Fruit fly (Drosophila melanogaster) whole organism, adult: ENCODE measurements around the gene CARPB.

Experiments used
- CG11617 ChIP-seq: fragments of 200-800 bp; sonication (Bioruptor generic); optimal IDR thresholded peaks from 2 replicates; lab custom pipeline; 2017; ENCODE audit warnings: mild to moderate bottlenecking, missing biosample characterization, missing genetic modification reagents, missing genetic modification characterization
- CG12768 ChIP-seq: fragments of 200-800 bp; sonication (Bioruptor generic); optimal IDR thresholded peaks from 2 replicates; lab custom pipeline; 2017; ENCODE audit warnings: missing biosample characterization, missing genetic modification characterization, mild to moderate bottlenecking, moderate library complexity, missing genetic modification reagents
- CG14711 ChIP-seq: fragments of 200-800 bp; sonication (Bioruptor generic); optimal IDR thresholded peaks from 2 replicates; lab custom pipeline; 2018; ENCODE audit warnings: missing biosample characterization, mild to moderate bottlenecking, missing genetic modification characterization, moderate library complexity
- CG1620 ChIP-seq: fragments of 200-800 bp; sonication (Bioruptor generic); optimal IDR thresholded peaks from 2 replicates; lab custom pipeline; 2016; ENCODE audit warnings: missing biosample characterization, missing genetic modification characterization
- CG33017 ChIP-seq: fragments of 200-800 bp; sonication (Bioruptor generic); optimal IDR thresholded peaks from 2 replicates; lab custom pipeline; 2018; ENCODE audit warnings: missing biosample characterization, mild to moderate bottlenecking, missing genetic modification characterization, moderate library complexity
- CG5204 ChIP-seq: fragments of 200-800 bp; sonication (Bioruptor generic); optimal IDR thresholded peaks from 2 replicates; lab custom pipeline; 2016; ENCODE audit warnings: missing biosample characterization, missing genetic modification characterization
- CG7045 ChIP-seq: fragments of 200-800 bp; sonication (Bioruptor generic); optimal IDR thresholded peaks from 2 replicates; lab custom pipeline; 2017; ENCODE audit warnings: missing biosample characterization, mild to moderate bottlenecking, missing genetic modification characterization
- CG7101 ChIP-seq: fragments of 200-800 bp; sonication (Bioruptor generic); optimal IDR thresholded peaks from 2 replicates; lab custom pipeline; 2018; ENCODE audit warnings: missing biosample characterization, mild to moderate bottlenecking, missing genetic modification characterization, moderate library complexity
- Clk ChIP-seq: fragments of 200-800 bp; sonication (Bioruptor generic); optimal IDR thresholded peaks from 2 replicates; lab custom pipeline; 2017; ENCODE audit warnings: missing biosample characterization, missing genetic modification characterization
- Crg-1 ChIP-seq: fragments of 200-800 bp; sonication (Bioruptor generic); optimal IDR thresholded peaks from 2 replicates; lab custom pipeline; 2016; ENCODE audit warnings: missing biosample characterization, missing genetic modification characterization
- Hr96 ChIP-seq: fragments of 200-800 bp; sonication (Bioruptor generic); optimal IDR thresholded peaks from 2 replicates; lab custom pipeline; 2016; ENCODE audit warnings: missing biosample characterization, missing genetic modification characterization
- Mnt ChIP-seq: fragments of 200-800 bp; sonication (Bioruptor generic); optimal IDR thresholded peaks from 2 replicates; lab custom pipeline; 2016; ENCODE audit warnings: missing biosample characterization, mild to moderate bottlenecking, missing genetic modification characterization
- bab1 ChIP-seq: fragments of 200-800 bp; sonication (Bioruptor generic); optimal IDR thresholded peaks from 3 replicates; lab custom pipeline; 2019; ENCODE audit warnings: missing biosample characterization, mild to moderate bottlenecking, missing genetic modification characterization, moderate library complexity
- cic ChIP-seq: fragments of 200-800 bp; sonication (Bioruptor generic); optimal IDR thresholded peaks from 2 replicates; lab custom pipeline; 2017; ENCODE audit warnings: missing biosample characterization, mild to moderate bottlenecking, missing genetic modification characterization, moderate library complexity
- cnc ChIP-seq, 2 experiments: fragments of >200 bp; optimal IDR thresholded peaks; 2 replicates each; lab custom pipeline; 2017
- kay ChIP-seq: fragments of 200-800 bp; sonication (Bioruptor generic); peaks from one replicate; lab custom pipeline; 2016; ENCODE audit warnings: missing biosample characterization, missing genetic modification characterization, borderline replicate concordance
- ovo ChIP-seq: fragments of 200-800 bp; sonication (Bioruptor generic); optimal IDR thresholded peaks from 2 replicates; lab custom pipeline; 2016; ENCODE audit warnings: missing biosample characterization, missing genetic modification characterization
- pad ChIP-seq: fragments of 200-800 bp; sonication (Bioruptor generic); optimal IDR thresholded peaks from 3 replicates; lab custom pipeline; 2017; ENCODE audit warnings: missing biosample characterization, missing genetic modification characterization, mild to moderate bottlenecking, moderate library complexity, missing genetic modification reagents
- tj ChIP-seq: fragments of 200-800 bp; sonication (Bioruptor generic); optimal IDR thresholded peaks from 3 replicates; lab custom pipeline; 2017; ENCODE audit warnings: missing biosample characterization, mild to moderate bottlenecking, missing genetic modification characterization, moderate library complexity
- toe ChIP-seq: fragments of 200-800 bp; sonication (Bioruptor generic); optimal IDR thresholded peaks from 2 replicates; lab custom pipeline; 2016; ENCODE audit warnings: missing biosample characterization, missing genetic modification characterization

The CARPB gene

dm6 chrX:9794290-9794689, 11.3 kb downstream of the CARPB start:
- TF ChIP-seq bab1 (GFP tag; lab: Kevin White, UChicago), result no peak
- no peak for TF ChIP-seq CG33017 (tag; lab: Kevin White, UChicago)
- TF ChIP-seq CG5204 (GFP tag; lab: Kevin White, UChicago), result no peak
- TF ChIP-seq CG12768 (GFP tag; lab: Kevin White, UChicago), result no peak
- no peak for TF ChIP-seq CG11617 (GFP tag; lab: Kevin White, UChicago)
- TF ChIP-seq CG14711 (tag; lab: Kevin White, UChicago), result no peak
- no peak for TF ChIP-seq CG7045 (GFP tag; lab: Kevin White, UChicago)
- TF ChIP-seq cnc (optimal IDR thresholded peaks at IDR 0.05; lab: Kevin White, UChicago), result no peak
- TF ChIP-seq toe (GFP tag; lab: Kevin White, UChicago), result no peak
- no peak for TF ChIP-seq Mnt (GFP tag; lab: Kevin White, UChicago)
- TF ChIP-seq CG7101 (tag; lab: Kevin White, UChicago), result no peak
- TF ChIP-seq pad (GFP tag; lab: Kevin White, UChicago), result no peak
- TF ChIP-seq Hr96, result no peak
- TF ChIP-seq CG1620, result no peak
- no peak for TF ChIP-seq cic
- TF ChIP-seq kay (GFP tag; lab: Kevin White, UChicago), result no peak
- no peak for TF ChIP-seq tj (GFP tag; lab: Kevin White, UChicago)
- no peak for TF ChIP-seq Clk (GFP tag; lab: Kevin White, UChicago)
- TF ChIP-seq Crg-1 (GFP tag; lab: Kevin White, UChicago), result no peak

dm6 chrX:9812579-9812978, 29.6 kb downstream of the CARPB start:
- TF ChIP-seq CG1620 (no peak), CG7101 (tag; lab: Kevin White, UChicago) (no peak), CG11617 (GFP tag; lab: Kevin White, UChicago) (no peak), Clk (GFP tag; lab: Kevin White, UChicago) (no peak), cnc (optimal IDR thresholded peaks at IDR 0.05; lab: Kevin White, UChicago) (no peak), CG12768 (GFP tag; lab: Kevin White, UChicago) (no peak), Hr96 (no peak), CG33017 (tag; lab: Kevin White, UChicago) (no peak), Mnt (GFP tag; lab: Kevin White, UChicago) (no peak), pad (GFP tag; lab: Kevin White, UChicago) (no peak), CG14711 (tag; lab: Kevin White, UChicago) (no peak), bab1 (GFP tag; lab: Kevin White, UChicago) (no peak), kay (GFP tag; lab: Kevin White, UChicago) (no peak)

DNA sequence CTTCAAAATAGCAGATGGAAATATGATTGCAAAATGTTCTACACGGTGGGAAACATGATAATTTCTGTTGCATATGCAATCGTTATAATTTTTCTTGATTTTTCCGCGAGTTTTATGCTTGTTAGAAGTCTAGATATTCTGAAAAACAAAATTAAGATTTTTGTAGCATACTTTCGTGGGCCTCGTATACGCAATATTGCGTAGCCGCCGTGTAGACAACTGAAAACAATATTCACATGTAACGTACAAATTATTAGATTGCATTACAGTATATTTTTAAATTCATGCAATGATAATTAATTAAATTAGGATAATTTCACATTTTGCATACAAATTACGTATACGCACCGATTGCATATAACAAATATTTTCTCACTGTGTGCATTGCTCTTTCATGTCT, 33.0 kb downstream of the CARPB start:
- TF ChIP-seq ovo (GFP tag; lab: Kevin White, UChicago), result no peak
- TF ChIP-seq Crg-1 (GFP tag; lab: Kevin White, UChicago), result no peak
- no peak for TF ChIP-seq kay (GFP tag; lab: Kevin White, UChicago)
- no peak for TF ChIP-seq CG7045 (GFP tag; lab: Kevin White, UChicago)
- no peak for TF ChIP-seq CG7101 (tag; lab: Kevin White, UChicago)
- TF ChIP-seq Hr96, result no peak
- TF ChIP-seq cic, result no peak
- no peak for TF ChIP-seq bab1 (GFP tag; lab: Kevin White, UChicago)
- no peak for TF ChIP-seq CG1620

dm6 chrX:9829896-9830295, 46.9 kb downstream of the CARPB start:
- no peak for TF ChIP-seq CG12768 (GFP tag; lab: Kevin White, UChicago)
- peak; percentile 11 for TF ChIP-seq Hr96

- TF ChIP-seq CG7101 (tag; lab: Kevin White, UChicago), result no peak
- no peak for TF ChIP-seq CG7045 (GFP tag; lab: Kevin White, UChicago)
- no peak for TF ChIP-seq ovo (GFP tag; lab: Kevin White, UChicago)
- TF ChIP-seq CG33017 (tag; lab: Kevin White, UChicago), result no peak
- no peak for TF ChIP-seq CG12768 (GFP tag; lab: Kevin White, UChicago)
- no peak for TF ChIP-seq cnc (optimal IDR thresholded peaks at IDR 0.05; lab: Kevin White, UChicago)
- no peak for TF ChIP-seq CG1620
- no peak for TF ChIP-seq toe (GFP tag; lab: Kevin White, UChicago)
- TF ChIP-seq Hr96, result no peak
Measured at dm6 chrX:9833028-9833427, 50.0 kb downstream of the CARPB start.

dm6 chrX:9847529-9847928, 64.5 kb downstream of the CARPB start:
- TF ChIP-seq CG7101 (tag; lab: Kevin White, UChicago) (no peak), tj (GFP tag; lab: Kevin White, UChicago) (no peak), Clk (GFP tag; lab: Kevin White, UChicago) (no peak), ovo (GFP tag; lab: Kevin White, UChicago) (no peak), toe (GFP tag; lab: Kevin White, UChicago) (no peak), CG12768 (GFP tag; lab: Kevin White, UChicago) (no peak), CG1620 (no peak), bab1 (GFP tag; lab: Kevin White, UChicago) (no peak), cic (no peak)

DNA sequence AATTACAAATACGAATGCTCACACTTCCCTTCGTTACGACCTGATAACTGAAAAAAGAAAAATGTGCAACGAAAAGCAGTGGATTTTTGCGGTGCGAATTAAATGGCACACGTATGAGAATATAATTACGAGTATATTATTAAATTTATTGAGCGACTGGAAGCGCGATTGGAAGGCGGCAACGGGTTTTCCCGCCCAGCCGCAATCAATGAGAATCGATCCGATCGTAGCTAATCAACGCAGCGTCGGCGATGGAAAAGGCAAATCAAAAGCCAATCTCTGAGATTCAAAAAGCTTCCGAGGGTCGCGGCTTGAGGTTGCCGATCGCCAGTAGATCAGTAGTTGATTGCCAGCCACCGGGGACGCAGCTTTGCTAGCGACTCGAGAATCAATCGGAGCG, 81.9 kb downstream of the CARPB start, which contains the start of gene Ser7:
Gene Ser7 (plus strand): TSS at position 352 of the 400 bp plus-strand sequence.
- TF ChIP-seq cic, result peak; percentile 70
- TF ChIP-seq kay (GFP tag; lab: Kevin White, UChicago), result peak; percentile 71
- TF ChIP-seq toe (GFP tag; lab: Kevin White, UChicago), result no peak
